Worm (Caenorhabditis elegans) whole organism, L4 larva: ENCODE measurements around the gene Y73C8C.3.

ENCODE experiments used
- R02D3.7 ChIP-seq: fragments of 150-350 bp; sonication (generic microtip); optimal IDR thresholded peaks from 3 replicates; lab custom pipeline; 2014; ENCODE audit warnings: missing biosample characterization, missing genetic modification characterization
- ZK337.2 ChIP-seq: fragments of 200-800 bp; sonication (Bioruptor generic); IDR thresholded peaks from 2 replicates; pipeline ENCODE4 v1.3.6; 2022; ENCODE audit warnings: missing genetic modification reagents, missing genetic modification characterization, missing compliant biosample characterization
- aly-2 ChIP-seq: sonication (generic microtip); optimal IDR thresholded peaks from 2 replicates; lab custom pipeline; 2018; ENCODE audit warnings: missing biosample characterization, missing genetic modification characterization
- ama-1 ChIP-seq: fragments of 150-350 bp; optimal IDR thresholded peaks from 2 replicates; lab custom pipeline; 2014; ENCODE audit warnings: inconsistent platforms, mixed read lengths
- daf-12 ChIP-seq: fragments of 150-350 bp; optimal IDR thresholded peaks from 2 replicates; lab custom pipeline; 2014; ENCODE audit warnings: missing biosample characterization, missing genetic modification reagents, missing genetic modification characterization
- dve-1 ChIP-seq: sonication (generic microtip); optimal IDR thresholded peaks from 2 replicates; lab custom pipeline; 2017; ENCODE audit warnings: antibody characterized with exemption, mild to moderate bottlenecking, missing genetic modification characterization, missing compliant biosample characterization; ENCODE audit not compliant: insufficient read depth
- fos-1 ChIP-seq: fragments of 150-350 bp; optimal IDR thresholded peaks from 2 replicates; lab custom pipeline; 2014; ENCODE audit warnings: missing biosample characterization, missing genetic modification characterization
- jun-1 ChIP-seq: fragments of 150-350 bp; optimal IDR thresholded peaks from 2 replicates; lab custom pipeline; 2014; ENCODE audit warnings: missing biosample characterization, missing genetic modification reagents, missing genetic modification characterization
- lin-15B ChIP-seq: fragments of 150-350 bp; sonication (generic microtip); optimal IDR thresholded peaks from 3 replicates; lab custom pipeline; 2014; ENCODE audit warnings: missing biosample characterization, missing genetic modification characterization
- mep-1 ChIP-seq: fragments of 150-350 bp; sonication (generic microtip); optimal IDR thresholded peaks from 3 replicates; lab custom pipeline; 2014; ENCODE audit warnings: missing biosample characterization, missing genetic modification characterization
- mxl-2 ChIP-seq: fragments of 200-800 bp; sonication (Bioruptor generic); conservative IDR thresholded peaks from 2 replicates; pipeline ENCODE4 v1.3.6; 2022; ENCODE audit warnings: missing genetic modification reagents, missing genetic modification characterization, missing compliant biosample characterization
- mxl-3 ChIP-seq: fragments of 200-800 bp; sonication (Bioruptor generic); optimal IDR thresholded peaks from 2 replicates; lab custom pipeline; 2018; ENCODE audit warnings: mild to moderate bottlenecking, missing genetic modification characterization, missing compliant biosample characterization
- nhr-10 ChIP-seq: fragments of 150-350 bp; optimal IDR thresholded peaks from 2 replicates; lab custom pipeline; 2014; ENCODE audit warnings: missing biosample characterization, missing genetic modification characterization
- snpc-4 ChIP-seq: fragments of 150-350 bp; optimal IDR thresholded peaks from 2 replicates; lab custom pipeline; 2014; ENCODE audit warnings: missing biosample characterization, missing genetic modification characterization

- TF ChIP-seq R02D3.7 (tag; lab: Kevin White, UChicago) (no peak), nhr-10 (tag; lab: Kevin White, UChicago) (no peak), mep-1 (tag; lab: Kevin White, UChicago) (no peak), mxl-2 (no peak), dve-1 (tag; lab: Kevin White, UChicago) (no peak), lin-15B (tag; lab: Kevin White, UChicago) (no peak), snpc-4 (tag; lab: Kevin White, UChicago) (no peak), mxl-3 (GFP tag; lab: Kevin White, UChicago) (no peak), fos-1 (tag; lab: Kevin White, UChicago) (no peak), daf-12 (tag; lab: Kevin White, UChicago) (no peak), ZK337.2 (GFP tag; lab: Robert Waterston, UW) (no peak), jun-1 (tag; lab: Kevin White, UChicago) (no peak), ama-1 (no peak), aly-2 (tag; lab: Kevin White, UChicago) (no peak)
These were observed 29.4 kb downstream of the Y73C8C.3 start, which contains the start of gene srab-10 for ce11 chrV:3144494-3144893.
